Fruit fly (Drosophila melanogaster) S2 (cell line): ENCODE measurements around the gene CG43322.

ENCODE experiments used
- CG8478 ChIP-seq: fragments of >200 bp; optimal IDR thresholded peaks from 2 replicates; lab custom pipeline; 2018
- CTCF ChIP-seq, 2 experiments: fragments of >200 bp; optimal IDR thresholded peaks; 2 replicates each; lab custom pipeline; 2018

DNA sequence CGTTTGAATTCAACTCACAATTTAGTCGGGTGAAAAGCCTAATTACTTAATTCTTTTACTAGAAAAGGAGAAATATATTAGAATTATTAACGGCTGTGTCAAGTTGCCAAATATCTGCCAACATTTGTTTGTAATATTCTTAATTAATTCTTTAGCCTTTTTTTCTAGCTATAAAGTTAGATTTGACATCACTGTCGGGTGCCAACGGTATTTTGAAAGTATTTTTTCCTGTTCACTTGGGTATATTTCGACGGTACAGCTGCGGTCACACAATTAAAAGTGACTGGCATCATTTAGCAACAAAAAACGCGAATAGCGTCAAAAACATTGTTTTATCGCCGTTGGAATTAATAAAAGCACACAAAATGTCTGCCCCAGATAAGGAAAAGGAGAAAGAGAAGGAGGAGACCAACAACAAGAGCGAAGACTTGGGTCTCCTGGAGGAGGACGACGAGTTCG is 50.6 kb downstream of the CG43322 start, which contains the start of gene Sem1:
- TF ChIP-seq CG8478 (lab: Kevin White, UChicago) (no peak), CTCF (optimal IDR thresholded peaks at IDR 0.05; lab: Kevin White, UChicago) (no peak)
